Worm (Caenorhabditis elegans): ENCODE results near the gene K02E7.12.
"Not testable (repeated sequence)": the region's sequence is repeated elsewhere in the genome, so short reads cannot be mapped to it uniquely, and the experiment has no call there.

Gene K02E7.12

DNA sequence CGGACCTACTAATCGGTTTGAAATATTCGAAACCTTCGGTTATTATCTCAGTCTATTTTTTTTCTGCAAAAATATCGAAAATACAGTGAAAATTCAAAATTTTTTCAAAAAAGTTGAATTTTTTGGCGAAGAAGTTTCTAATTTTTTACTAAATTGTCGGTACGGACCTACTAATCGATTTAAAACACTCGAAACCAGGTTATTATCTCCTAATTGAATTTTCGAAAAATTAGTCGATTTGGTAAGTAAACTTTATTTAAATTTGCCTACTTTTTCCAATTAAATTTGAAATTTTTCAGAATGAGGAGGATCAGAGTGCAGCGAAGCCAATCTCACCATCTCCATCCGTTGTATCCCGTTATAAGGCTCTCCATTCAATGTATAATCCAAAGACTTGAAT is at the start of gene K02E7.12:
TSS of gene K02E7.12 (plus strand) at position 301 of the 400 bp plus-strand sequence.
- TF ChIP-seq sem-2 (GFP tag; optimal IDR thresholded peaks at IDR 0.05) = no peak
- TF ChIP-seq snpc-4 (tag; optimal IDR thresholded peaks at IDR 0.05) = no peak
- no peak for TF ChIP-seq nhr-76 (tag; optimal IDR thresholded peaks at IDR 0.05)
- no peak for TF ChIP-seq tbx-8 (GFP tag; optimal IDR thresholded peaks at IDR 0.05)
- TF ChIP-seq elt-3 (tag; optimal IDR thresholded peaks at IDR 0.05) = no peak
- no peak for TF ChIP-seq ces-1 (GFP tag; optimal IDR thresholded peaks at IDR 0.05)
- TF ChIP-seq lin-32 (GFP tag; optimal IDR thresholded peaks at IDR 0.05) = no peak
- no peak for TF ChIP-seq elt-1 (tag; optimal IDR thresholded peaks at IDR 0.05; ENCODE audit: borderline replicate concordance, insufficient read depth)
- TF ChIP-seq nhr-28 (tag; optimal IDR thresholded peaks at IDR 0.05) = no peak
- TF ChIP-seq cnd-1 (tag; optimal IDR thresholded peaks at IDR 0.05) = no peak
- no peak for TF ChIP-seq hlh-1 (tag; optimal IDR thresholded peaks at IDR 0.05)
- no peak for TF ChIP-seq mep-1 (tag; optimal IDR thresholded peaks at IDR 0.05)

DNA sequence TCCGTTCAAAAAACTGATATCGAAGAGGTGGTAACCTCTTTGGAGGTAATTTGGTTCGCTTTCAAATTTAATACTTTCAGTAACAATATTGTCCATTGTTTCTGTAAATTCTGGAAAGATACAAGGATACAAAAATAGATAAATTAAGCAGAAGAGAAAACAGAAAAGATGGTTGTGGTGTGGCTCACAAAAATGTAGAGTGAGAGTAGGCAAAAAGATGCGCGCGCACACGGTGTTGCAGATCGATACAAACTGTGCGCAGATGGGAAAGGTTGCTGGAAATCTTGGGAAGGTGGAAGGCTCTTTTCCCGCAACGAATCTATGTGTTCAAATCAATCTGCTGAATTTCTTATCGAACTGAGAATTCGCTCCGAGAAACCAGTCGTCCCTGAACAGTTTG is 46.3 kb upstream of the K02E7.12 start, which contains the start of gene btb-11:
TSS of gene btb-11 (minus strand) at position 101 of the 400 bp plus-strand sequence.
- TF ChIP-seq nhr-2 (tag; optimal IDR thresholded peaks at IDR 0.05); elt-3 (tag; optimal IDR thresholded peaks at IDR 0.05); ceh-83 (GFP tag; optimal IDR thresholded peaks at IDR 0.05): not testable (repeated sequence)

DNA sequence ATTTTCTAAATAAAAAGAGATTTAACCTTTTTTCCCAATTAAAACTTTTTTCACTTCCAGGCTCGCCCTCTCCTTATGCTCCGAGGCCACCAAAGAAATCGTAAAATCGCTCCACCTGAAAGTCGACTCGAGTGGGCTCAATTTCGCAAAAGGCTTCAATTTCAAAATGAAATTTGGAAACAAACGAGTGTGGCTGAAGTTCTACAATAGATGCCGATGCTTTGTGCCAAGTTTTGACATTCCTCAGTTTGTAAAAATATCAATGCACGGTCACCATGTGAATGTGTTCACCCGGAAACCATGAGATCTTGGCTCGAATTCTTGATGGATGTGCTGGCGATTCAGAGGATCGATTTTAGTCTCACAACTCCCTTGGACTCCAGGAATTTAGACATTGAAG is 44.3 kb upstream of the K02E7.12 start, which contains the start of gene M01D1.12:
TSS of gene M01D1.12 (plus strand) at position 301 of the 400 bp plus-strand sequence.
- TF ChIP-seq cnd-1 (tag; optimal IDR thresholded peaks at IDR 0.05) (no peak), blmp-1 (tag; optimal IDR thresholded peaks at IDR 0.05) (no peak), zip-8 (tag; optimal IDR thresholded peaks at IDR 0.05) (no peak), lsy-2 (tag; optimal IDR thresholded peaks at IDR 0.05) (no peak), hlh-1 (tag; optimal IDR thresholded peaks at IDR 0.05) (no peak), nhr-28 (tag; optimal IDR thresholded peaks at IDR 0.05) (no peak), sem-2 (GFP tag; optimal IDR thresholded peaks at IDR 0.05) (no peak), mep-1 (tag; optimal IDR thresholded peaks at IDR 0.05) (no peak), ceh-83 (GFP tag; optimal IDR thresholded peaks at IDR 0.05) (no peak), sptf-1 (tag; optimal IDR thresholded peaks at IDR 0.05) (no peak), elt-3 (tag; optimal IDR thresholded peaks at IDR 0.05) (no peak)

DNA sequence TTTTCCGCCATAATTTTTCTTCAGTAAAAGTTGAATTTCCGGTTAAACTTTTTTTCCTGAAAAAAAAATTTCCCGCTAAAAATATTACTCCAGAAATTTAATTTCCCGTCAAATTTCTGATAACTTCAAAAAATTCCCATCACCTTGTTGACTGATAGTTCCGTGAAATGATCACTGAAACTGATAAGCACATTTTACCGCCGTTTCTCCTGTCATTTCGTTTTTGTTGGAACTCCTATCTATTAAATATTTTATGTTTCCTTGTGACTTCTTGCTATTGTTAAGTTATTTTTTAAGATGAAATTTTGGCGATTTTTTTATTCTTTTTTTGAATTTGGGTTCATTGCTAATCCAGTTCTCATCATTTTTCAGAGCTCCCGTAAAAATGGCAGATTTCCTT is 42.4 kb upstream of the K02E7.12 start, which contains the start of gene math-34:
TSS of gene math-34 (plus strand) at position 371 of the 400 bp plus-strand sequence.
- TF ChIP-seq ceh-43 (GFP tag; optimal IDR thresholded peaks at IDR 0.05) (no peak), ceh-39 (tag; optimal IDR thresholded peaks at IDR 0.05) (no peak), unc-62 (GFP tag; optimal IDR thresholded peaks at IDR 0.05) (no peak), blmp-1 (tag; optimal IDR thresholded peaks at IDR 0.05) (no peak), flh-1 (GFP tag; optimal IDR thresholded peaks at IDR 0.05) (no peak)

DNA sequence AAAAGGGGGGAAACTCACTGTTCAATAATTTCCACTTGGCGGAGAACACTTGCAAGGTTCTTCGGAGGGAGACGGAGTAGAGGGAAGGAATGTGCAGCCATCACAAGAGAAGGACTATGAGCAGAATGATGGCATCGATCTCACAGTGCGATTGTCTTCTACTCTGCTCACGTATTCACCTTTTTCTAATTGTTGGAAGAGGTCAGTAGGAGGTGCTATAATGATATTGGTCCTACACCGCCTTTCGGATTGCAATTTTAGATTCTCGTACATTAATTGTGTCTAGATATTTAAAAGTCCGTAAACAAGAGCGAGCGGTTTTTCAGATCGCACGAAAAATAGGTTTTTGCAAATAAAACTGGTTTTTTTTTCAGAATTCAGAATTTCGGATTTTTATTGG is 30.5 kb upstream of the K02E7.12 start, which contains the start of gene fbxb-39:
TSS of gene fbxb-39 (minus strand) at position 101 of the 400 bp plus-strand sequence.
- no peak for TF ChIP-seq ces-1 (GFP tag; optimal IDR thresholded peaks at IDR 0.05)
- TF ChIP-seq bed-3 (GFP tag; optimal IDR thresholded peaks at IDR 0.05) = no peak
- no peak for TF ChIP-seq ham-2 (GFP tag; optimal IDR thresholded peaks at IDR 0.05)
- TF ChIP-seq unc-39 (tag; optimal IDR thresholded peaks at IDR 0.05) = no peak
- no peak for TF ChIP-seq sem-2 (GFP tag; optimal IDR thresholded peaks at IDR 0.05)
- no peak for TF ChIP-seq tbx-8 (GFP tag; optimal IDR thresholded peaks at IDR 0.05)
- TF ChIP-seq M03D4.4 (tag; optimal IDR thresholded peaks at IDR 0.05) = no peak
- no peak for TF ChIP-seq nhr-28 (tag; optimal IDR thresholded peaks at IDR 0.05)
- no peak for TF ChIP-seq lsy-2 (tag; optimal IDR thresholded peaks at IDR 0.05)
- TF ChIP-seq mls-2 (tag; optimal IDR thresholded peaks at IDR 0.05) = no peak
- TF ChIP-seq nhr-2 (tag; optimal IDR thresholded peaks at IDR 0.05) = no peak
- no peak for TF ChIP-seq mep-1 (tag; optimal IDR thresholded peaks at IDR 0.05)
- no peak for TF ChIP-seq nhr-237 (tag; optimal IDR thresholded peaks at IDR 0.05)
- no peak for TF ChIP-seq ceh-39 (tag; optimal IDR thresholded peaks at IDR 0.05)

DNA sequence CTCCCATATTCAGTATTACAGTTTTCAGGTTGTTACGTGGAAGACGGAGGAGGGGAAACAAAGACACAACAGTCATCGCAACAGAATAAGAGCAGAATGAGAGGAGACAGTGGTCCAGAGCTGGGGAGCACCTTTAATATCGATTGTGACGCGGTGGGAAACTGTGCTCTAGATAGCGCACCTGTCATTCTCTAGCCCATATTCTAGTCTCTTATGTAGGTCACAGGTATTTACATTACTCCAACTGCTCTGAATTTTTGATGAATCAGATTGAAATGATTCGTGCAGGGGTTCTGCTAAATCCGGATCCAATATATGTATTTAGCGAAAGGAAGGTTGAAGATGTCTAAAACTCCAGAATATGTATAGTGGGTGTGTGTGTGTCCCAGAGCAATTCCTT is 28.7 kb upstream of the K02E7.12 start, which contains the start of gene fbxb-41:
TSS of gene fbxb-41 (minus strand) at position 101 of the 400 bp plus-strand sequence.
- TF ChIP-seq sem-2 (GFP tag; optimal IDR thresholded peaks at IDR 0.05) (no peak), pha-4 (tag; optimal IDR thresholded peaks at IDR 0.05) (no peak), mls-2 (tag; optimal IDR thresholded peaks at IDR 0.05) (no peak), cnd-1 (tag; optimal IDR thresholded peaks at IDR 0.05) (no peak), blmp-1 (tag; optimal IDR thresholded peaks at IDR 0.05) (no peak), flh-1 (GFP tag; optimal IDR thresholded peaks at IDR 0.05) (no peak), nhr-76 (tag; optimal IDR thresholded peaks at IDR 0.05) (no peak), hlh-1 (tag; optimal IDR thresholded peaks at IDR 0.05) (peak; percentile 4), ceh-39 (tag; optimal IDR thresholded peaks at IDR 0.05) (peak; percentile 53), elt-3 (tag; optimal IDR thresholded peaks at IDR 0.05) (no peak), unc-62 (GFP tag; optimal IDR thresholded peaks at IDR 0.05) (no peak), M03D4.4 (tag; optimal IDR thresholded peaks at IDR 0.05) (no peak)

Data from whole organism, mixed stage, embryonic.